Fruit fly (Drosophila melanogaster) whole organism, prepupa: ENCODE results near the gene CG13692.
A peak's percentile ranks its signal among the peaks of the same experiment; 100 is the strongest.

Experiments used
- CG10631 ChIP-seq: fragments of 200-800 bp; sonication (Bioruptor generic); optimal IDR thresholded peaks from 2 replicates; lab custom pipeline; 2016; ENCODE audit warnings: missing biosample characterization, missing genetic modification characterization
- CG10669 ChIP-seq: fragments of 200-800 bp; sonication (Bioruptor generic); optimal IDR thresholded peaks from 3 replicates; lab custom pipeline; 2018; ENCODE audit warnings: missing biosample characterization, mild to moderate bottlenecking, missing genetic modification characterization, moderate library complexity
- CG11294 ChIP-seq: fragments of 200-800 bp; sonication (Bioruptor generic); IDR thresholded peaks from 2 replicates; pipeline ENCODE4 v1.3.6; 2022; ENCODE audit warnings: missing biosample characterization, missing genetic modification characterization
- CG15336 ChIP-seq: fragments of 200-800 bp; sonication (Bioruptor generic); IDR thresholded peaks from 2 replicates; pipeline ENCODE4 v1.3.6; 2022; ENCODE audit warnings: missing biosample characterization, missing genetic modification characterization
- CG1621 ChIP-seq: fragments of 200-800 bp; sonication (Bioruptor generic); optimal IDR thresholded peaks from 3 replicates; lab custom pipeline; 2018; ENCODE audit warnings: missing biosample characterization, mild to moderate bottlenecking, missing genetic modification characterization
- CG16779 ChIP-seq: fragments of 200-800 bp; sonication (Bioruptor generic); optimal IDR thresholded peaks from 3 replicates; lab custom pipeline; 2017; ENCODE audit warnings: missing biosample characterization, mild to moderate bottlenecking, missing genetic modification characterization
- CG3032 ChIP-seq: fragments of 200-800 bp; optimal IDR thresholded peaks from 2 replicates; lab custom pipeline; 2019; ENCODE audit warnings: missing biosample characterization, mild to moderate bottlenecking, missing genetic modification characterization, moderate library complexity
- CG31627 ChIP-seq: fragments of 200-800 bp; sonication (Bioruptor generic); optimal IDR thresholded peaks from 3 replicates; lab custom pipeline; 2016; ENCODE audit warnings: missing biosample characterization, missing genetic modification characterization
- CG32006 ChIP-seq: fragments of 200-800 bp; sonication (Bioruptor generic); optimal IDR thresholded peaks from 3 replicates; lab custom pipeline; 2017; ENCODE audit warnings: missing biosample characterization, mild to moderate bottlenecking, missing genetic modification characterization
- CG34406 ChIP-seq: fragments of 200-800 bp; sonication (Bioruptor generic); optimal IDR thresholded peaks from 3 replicates; lab custom pipeline; 2016; ENCODE audit warnings: missing biosample characterization, missing genetic modification characterization
- CG6808 ChIP-seq: fragments of 200-800 bp; sonication (Bioruptor generic); optimal IDR thresholded peaks from 3 replicates; lab custom pipeline; 2017; ENCODE audit warnings: missing biosample characterization, missing genetic modification characterization, mild to moderate bottlenecking, moderate library complexity, missing genetic modification reagents
- CG6854 ChIP-seq: fragments of 200-800 bp; sonication (Bioruptor generic); optimal IDR thresholded peaks from 2 replicates; lab custom pipeline; 2017; ENCODE audit warnings: missing biosample characterization, mild to moderate bottlenecking, missing genetic modification characterization
- CG8119 ChIP-seq: fragments of 200-800 bp; sonication (Bioruptor generic); IDR thresholded peaks from 3 replicates; pipeline ENCODE4 v1.3.6; 2022; ENCODE audit warnings: missing biosample characterization, missing genetic modification characterization
- CG8319 ChIP-seq: fragments of 200-800 bp; sonication (Bioruptor generic); optimal IDR thresholded peaks from 3 replicates; lab custom pipeline; 2016; ENCODE audit warnings: missing biosample characterization, missing genetic modification characterization
- CG8632 ChIP-seq: fragments of 200-800 bp; sonication (Bioruptor generic); optimal IDR thresholded peaks from 3 replicates; lab custom pipeline; 2016; ENCODE audit warnings: missing biosample characterization, missing genetic modification characterization
- CG9139 ChIP-seq: fragments of 200-800 bp; sonication (Bioruptor generic); optimal IDR thresholded peaks from 3 replicates; lab custom pipeline; 2017; ENCODE audit warnings: missing biosample characterization, mild to moderate bottlenecking, missing genetic modification characterization
- Eip75B ChIP-seq: fragments of 200-800 bp; sonication (Bioruptor generic); optimal IDR thresholded peaks from 3 replicates; lab custom pipeline; 2016; ENCODE audit warnings: missing biosample characterization, missing genetic modification characterization
- Eip78C ChIP-seq: fragments of 200-800 bp; sonication (Bioruptor generic); peaks from one replicate; lab custom pipeline; 2016; ENCODE audit warnings: missing biosample characterization, missing genetic modification characterization
- Eip93F ChIP-seq: fragments of 200-800 bp; sonication (Bioruptor generic); optimal IDR thresholded peaks from 2 replicates; lab custom pipeline; 2016; ENCODE audit warnings: missing biosample characterization, mild to moderate bottlenecking, missing genetic modification characterization
- Ets21C ChIP-seq: fragments of 200-800 bp; sonication (Bioruptor generic); optimal IDR thresholded peaks from 3 replicates; lab custom pipeline; 2016; ENCODE audit warnings: missing biosample characterization, missing genetic modification characterization
- Gug ChIP-seq: fragments of 200-800 bp; sonication (Bioruptor generic); IDR thresholded peaks from 2 replicates; pipeline ENCODE4 v1.3.6; 2022; ENCODE audit warnings: missing biosample characterization, missing genetic modification characterization
- Hr38 ChIP-seq: sonication (Bioruptor generic); optimal IDR thresholded peaks from 2 replicates; lab custom pipeline; 2016; ENCODE audit warnings: missing biosample characterization, missing genetic modification characterization
- Hr39 ChIP-seq: fragments of 200-800 bp; sonication (Bioruptor generic); optimal IDR thresholded peaks from 2 replicates; lab custom pipeline; 2016; ENCODE audit warnings: missing biosample characterization, missing genetic modification characterization
- OdsH ChIP-seq: fragments of 200-800 bp; sonication (Bioruptor generic); optimal IDR thresholded peaks from 3 replicates; lab custom pipeline; 2016; ENCODE audit warnings: missing biosample characterization, missing genetic modification characterization
- Smox ChIP-seq: fragments of 200-800 bp; sonication (Bioruptor generic); optimal IDR thresholded peaks from 3 replicates; lab custom pipeline; 2016; ENCODE audit warnings: missing biosample characterization, missing genetic modification characterization
- Sox102F ChIP-seq: fragments of 200-800 bp; sonication (Bioruptor generic); optimal IDR thresholded peaks from 2 replicates; lab custom pipeline; 2016; ENCODE audit warnings: missing biosample characterization, mild to moderate bottlenecking, missing genetic modification characterization
- Sox15 ChIP-seq: fragments of 200-800 bp; sonication (Bioruptor generic); optimal IDR thresholded peaks from 3 replicates; lab custom pipeline; 2016; ENCODE audit warnings: missing biosample characterization, missing genetic modification characterization
- achi ChIP-seq: fragments of 200-800 bp; sonication (Bioruptor generic); optimal IDR thresholded peaks from 3 replicates; lab custom pipeline; 2016; ENCODE audit warnings: missing biosample characterization, missing genetic modification characterization
- acj6 ChIP-seq: fragments of 200-800 bp; sonication (Bioruptor generic); optimal IDR thresholded peaks from 3 replicates; lab custom pipeline; 2016; ENCODE audit warnings: missing biosample characterization, missing genetic modification characterization
- cyc ChIP-seq: fragments of 200-800 bp; sonication (Bioruptor generic); optimal IDR thresholded peaks from 3 replicates; lab custom pipeline; 2016; ENCODE audit warnings: missing biosample characterization, missing genetic modification characterization
- dac ChIP-seq: fragments of 200-800 bp; sonication (Bioruptor generic); optimal IDR thresholded peaks from 2 replicates; lab custom pipeline; 2017; ENCODE audit warnings: missing biosample characterization, mild to moderate bottlenecking, missing genetic modification characterization
- dsx ChIP-seq: fragments of 200-800 bp; optimal IDR thresholded peaks from 3 replicates; lab custom pipeline; 2019; ENCODE audit warnings: missing biosample characterization, mild to moderate bottlenecking, missing genetic modification characterization, moderate library complexity; ENCODE audit not compliant: poor library complexity, severe bottlenecking
- eg ChIP-seq: fragments of 200-800 bp; sonication (Bioruptor generic); IDR thresholded peaks from 3 replicates; pipeline ENCODE4 v1.3.6; 2022; ENCODE audit warnings: missing biosample characterization, missing genetic modification characterization
- esn ChIP-seq: fragments of 200-800 bp; sonication (Bioruptor generic); optimal IDR thresholded peaks from 2 replicates; lab custom pipeline; 2016; ENCODE audit warnings: missing biosample characterization, mild to moderate bottlenecking, missing genetic modification characterization, moderate library complexity
- fd59A ChIP-seq: fragments of 200-800 bp; sonication (Bioruptor generic); optimal IDR thresholded peaks from 2 replicates; lab custom pipeline; 2017; ENCODE audit warnings: missing biosample characterization, mild to moderate bottlenecking, missing genetic modification characterization, missing genetic modification reagents
- fd85E ChIP-seq: fragments of 200-800 bp; sonication (Bioruptor generic); optimal IDR thresholded peaks from 3 replicates; lab custom pipeline; 2016; ENCODE audit warnings: missing biosample characterization, missing genetic modification characterization
- fkh ChIP-seq: fragments of 200-800 bp; sonication (Bioruptor generic); optimal IDR thresholded peaks from 3 replicates; lab custom pipeline; 2017; ENCODE audit warnings: missing biosample characterization, mild to moderate bottlenecking, missing genetic modification characterization, moderate library complexity
- lz ChIP-seq: fragments of 200-800 bp; sonication (Bioruptor generic); optimal IDR thresholded peaks from 3 replicates; lab custom pipeline; 2016; ENCODE audit warnings: missing biosample characterization, missing genetic modification characterization
- pdm3 ChIP-seq: fragments of 200-800 bp; sonication (Bioruptor generic); optimal IDR thresholded peaks from 3 replicates; lab custom pipeline; 2016; ENCODE audit warnings: missing biosample characterization, missing genetic modification characterization
- salr ChIP-seq, 2 experiments: fragments of 200-800 bp; sonication (Bioruptor generic); optimal IDR thresholded peaks; 3 replicates each; lab custom pipeline; 2016 to 2018; ENCODE audit warnings: missing biosample characterization in 2 of 2, missing genetic modification characterization in 2 of 2, mild to moderate bottlenecking in 1 of 2
- spab ChIP-seq: fragments of 200-800 bp; sonication (Bioruptor generic); optimal IDR thresholded peaks from 2 replicates; lab custom pipeline; 2017; ENCODE audit warnings: missing biosample characterization, mild to moderate bottlenecking, missing genetic modification characterization, missing genetic modification reagents
- svp ChIP-seq: fragments of 200-800 bp; sonication (Bioruptor generic); peaks from one replicate; lab custom pipeline; 2016; ENCODE audit warnings: missing biosample characterization, missing genetic modification characterization
- vri ChIP-seq: fragments of 200-800 bp; sonication (Bioruptor generic); optimal IDR thresholded peaks from 3 replicates; lab custom pipeline; 2016; ENCODE audit warnings: missing biosample characterization, mild to moderate bottlenecking, missing genetic modification characterization

The CG13692 gene

DNA sequence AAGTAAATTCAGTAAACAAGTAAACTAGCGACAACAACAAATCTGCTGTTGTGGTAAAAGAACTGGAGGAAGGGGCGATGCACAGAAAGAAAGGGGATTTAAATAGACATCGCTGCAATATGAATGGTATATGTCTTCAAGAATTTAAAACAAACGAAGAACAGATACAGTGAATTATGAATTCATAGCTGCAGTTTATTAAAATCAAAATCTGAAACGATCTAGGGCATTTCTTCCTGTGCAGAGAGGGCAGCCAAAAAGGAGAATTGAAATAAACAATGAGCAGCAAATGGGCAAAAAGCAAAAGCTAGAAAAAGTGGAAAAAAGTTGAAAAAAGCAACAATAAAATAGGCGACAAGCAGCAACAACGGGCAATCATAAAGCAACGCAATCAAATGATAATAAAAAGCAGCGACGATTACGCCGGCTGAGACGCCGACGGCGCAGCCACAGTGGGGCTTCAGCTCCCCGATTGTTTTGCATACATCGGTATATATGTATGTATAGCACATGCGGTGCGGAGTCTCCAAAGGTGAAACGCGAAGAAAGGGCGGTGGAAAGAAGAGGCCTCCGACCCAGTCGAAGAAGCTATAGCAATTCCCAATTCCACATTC, 47.3 kb downstream of the CG13692 start (continued):
- TF ChIP-seq CG32006 (GFP tag; lab: Kevin White, UChicago) (peak; percentile 87), svp (peak; percentile 78), Eip78C (peak; percentile 87), salr (GFP tag; optimal IDR thresholded peaks at IDR 0.05; lab: Kevin White, UChicago) (peak in 1 of 2 experiments; percentile 69), lz (GFP tag; lab: Kevin White, UChicago) (peak; percentile 49), Sox15 (GFP tag; lab: Kevin White, UChicago) (no peak), CG10631 (peak; percentile 38), Eip75B (peak; percentile 34), dsx (GFP tag; lab: Kevin White, UChicago) (peak; percentile 45), CG6808 (GFP tag; lab: Kevin White, UChicago) (peak; percentile 45), dac (GFP tag; lab: Kevin White, UChicago) (peak; percentile 75), esn (GFP tag; lab: Kevin White, UChicago) (peak; percentile 47), Hr39 (GFP tag; lab: Kevin White, UChicago) (peak; percentile 21), CG15336 (peak; percentile 84), pdm3 (GFP tag; lab: Kevin White, UChicago) (peak; percentile 55), CG16779 (tag; lab: Kevin White, UChicago) (peak; percentile 63), CG1621 (tag; lab: Kevin White, UChicago) (peak; percentile 31), acj6 (peak; percentile 40), fkh (GFP tag; lab: Kevin White, UChicago) (no peak), Eip93F (no peak), Hr38 (GFP tag; lab: Kevin White, UChicago) (no peak), fd85E (GFP tag; lab: Kevin White, UChicago) (no peak), CG6854 (GFP tag; lab: Kevin White, UChicago) (no peak), OdsH (GFP tag; lab: Kevin White, UChicago) (peak; percentile 61), Ets21C (GFP tag; lab: Kevin White, UChicago) (no peak)

DNA sequence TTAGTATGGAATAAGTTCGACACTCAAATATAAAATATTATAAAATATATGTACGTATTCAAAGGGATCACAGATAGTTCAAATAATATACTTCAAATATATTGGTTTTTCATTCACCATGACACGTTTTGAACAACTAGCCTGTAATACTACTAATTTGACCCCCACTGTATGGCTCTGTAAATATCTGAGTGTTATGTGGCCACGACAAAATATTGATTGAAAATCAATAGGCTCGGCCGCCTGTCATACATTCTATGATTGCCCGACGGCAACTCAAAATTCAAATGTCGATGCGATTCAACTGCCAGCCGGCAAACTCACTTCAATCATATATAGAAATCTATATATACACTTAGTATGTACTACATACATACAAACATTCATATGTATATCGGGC, 48.3 kb downstream of the CG13692 start:
- no peak for TF ChIP-seq CG16779 (tag; lab: Kevin White, UChicago)
- no peak for TF ChIP-seq dsx (GFP tag; lab: Kevin White, UChicago)
- no peak for TF ChIP-seq Gug
- TF ChIP-seq CG9139 (GFP tag; lab: Kevin White, UChicago): no peak
- TF ChIP-seq CG6808 (GFP tag; lab: Kevin White, UChicago): no peak
- no peak for TF ChIP-seq pdm3 (GFP tag; lab: Kevin White, UChicago)
- no peak for TF ChIP-seq CG10669 (GFP tag; lab: Kevin White, UChicago)
- TF ChIP-seq Eip78C: no peak
- no peak for TF ChIP-seq CG32006 (GFP tag; lab: Kevin White, UChicago)
- no peak for TF ChIP-seq Eip75B
- no peak for TF ChIP-seq CG31627
- TF ChIP-seq esn (GFP tag; lab: Kevin White, UChicago): no peak
- no peak for TF ChIP-seq OdsH (GFP tag; lab: Kevin White, UChicago)

DNA sequence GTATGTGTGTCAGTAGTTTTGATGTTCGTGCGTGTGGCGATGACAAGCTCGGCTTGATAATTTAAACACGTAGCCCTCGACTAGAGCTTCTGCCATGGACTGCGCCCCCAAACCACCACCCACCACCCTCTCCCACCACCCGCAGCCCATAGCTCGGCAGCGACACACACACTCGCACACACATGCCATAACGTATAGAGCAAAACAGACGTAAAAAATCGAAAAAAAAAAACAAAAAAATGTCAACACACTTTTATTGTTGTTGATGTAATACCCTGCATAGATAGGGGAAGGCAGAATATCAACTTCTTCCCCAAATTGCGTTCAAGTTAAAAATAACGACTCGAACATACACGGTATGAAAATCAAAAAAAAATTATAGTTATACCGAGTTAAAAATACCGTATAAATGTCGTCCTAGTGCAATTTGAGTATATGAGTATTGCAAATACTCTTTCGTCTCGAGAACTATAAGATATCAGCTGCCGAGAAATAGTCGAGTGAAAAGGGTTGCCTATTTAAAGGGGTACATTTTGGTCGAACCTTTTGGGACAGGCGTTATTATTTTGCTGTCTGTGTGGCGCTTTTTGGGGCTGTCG, 48.9 kb downstream of the CG13692 start:
- TF ChIP-seq CG10669 (GFP tag; lab: Kevin White, UChicago): no peak
- peak; percentile 57 for TF ChIP-seq Sox102F
- peak; percentile 78 for TF ChIP-seq CG32006 (GFP tag; lab: Kevin White, UChicago)
- peak; percentile 69 for TF ChIP-seq CG31627
- peak; percentile 58 for TF ChIP-seq pdm3 (GFP tag; lab: Kevin White, UChicago)
- TF ChIP-seq salr (GFP tag; optimal IDR thresholded peaks at IDR 0.05; lab: Kevin White, UChicago): peak in 1 of 2 experiments; percentile 60
- no peak for TF ChIP-seq CG8319 (GFP tag; lab: Kevin White, UChicago)
- peak; percentile 5 for TF ChIP-seq spab (GFP tag; lab: Kevin White, UChicago)
- TF ChIP-seq CG8632: no peak
- no peak for TF ChIP-seq Hr38 (GFP tag; lab: Kevin White, UChicago)
- peak; percentile 13 for TF ChIP-seq dac (GFP tag; lab: Kevin White, UChicago)
- TF ChIP-seq CG3032 (tag; lab: Kevin White, UChicago): peak; percentile 11
- TF ChIP-seq CG8119: peak; percentile 59; the same call in 2 of the 3 replicates
- no peak for TF ChIP-seq CG1621 (tag; lab: Kevin White, UChicago)
- peak; percentile 32 for TF ChIP-seq Smox (GFP tag; lab: Kevin White, UChicago)
- TF ChIP-seq eg (GFP tag; lab: Robert Waterston, UW): peak; percentile 82
- TF ChIP-seq CG6808 (GFP tag; lab: Kevin White, UChicago): peak; percentile 68
- TF ChIP-seq cyc (GFP tag; lab: Kevin White, UChicago): peak; percentile 21
- peak; percentile 39 for TF ChIP-seq achi (GFP tag; lab: Kevin White, UChicago)
- peak; percentile 1 for TF ChIP-seq CG9139 (GFP tag; lab: Kevin White, UChicago)
- peak; percentile 20; the same call in 1 of the 2 replicates for TF ChIP-seq Gug
- TF ChIP-seq acj6: peak; percentile 41
- TF ChIP-seq vri (GFP tag; lab: Kevin White, UChicago): peak; percentile 85
- no peak for TF ChIP-seq fd59A
- peak; percentile 57; the same call in 1 of the 2 replicates for TF ChIP-seq CG11294
- TF ChIP-seq CG34406: peak; percentile 52
